Fruit fly (Drosophila melanogaster) whole organism, embryonic: Measurements from ENCODE around the gene cher.

ENCODE experiments used
- Antp ChIP-seq: fragments of 200-800 bp; sonication (Bioruptor generic); optimal IDR thresholded peaks from 3 replicates; lab custom pipeline; 2016; ENCODE audit warnings: missing biosample characterization, missing genetic modification characterization
- Atf-2 ChIP-seq: fragments of 200-800 bp; sonication (Bioruptor generic); optimal IDR thresholded peaks from 2 replicates; lab custom pipeline; 2016; ENCODE audit warnings: missing biosample characterization, missing genetic modification characterization
- Atf3 ChIP-seq: fragments of 200-800 bp; sonication (Bioruptor generic); optimal IDR thresholded peaks from 3 replicates; lab custom pipeline; 2016; ENCODE audit warnings: missing biosample characterization, missing genetic modification characterization
- Bteb2 ChIP-seq: fragments of 200-800 bp; sonication (Bioruptor generic); optimal IDR thresholded peaks from 2 replicates; lab custom pipeline; 2016; ENCODE audit warnings: missing biosample characterization, missing genetic modification characterization
- CG11085 ChIP-seq: fragments of 200-800 bp; sonication (Bioruptor generic); IDR thresholded peaks from 2 replicates; pipeline ENCODE4 v1.3.6; 2022; ENCODE audit warnings: missing biosample characterization, missing genetic modification characterization
- CG12236 ChIP-seq: fragments of 200-800 bp; sonication (Bioruptor generic); optimal IDR thresholded peaks from 2 replicates; lab custom pipeline; 2016; ENCODE audit warnings: missing biosample characterization, missing genetic modification characterization
- CG14050 ChIP-seq: fragments of 200-800 bp; sonication (Bioruptor generic); IDR thresholded peaks from 3 replicates; pipeline ENCODE4 v1.3.6; 2022; ENCODE audit warnings: missing biosample characterization, missing genetic modification characterization
- CG17186 ChIP-seq: fragments of 200-800 bp; sonication (Bioruptor generic); optimal IDR thresholded peaks from 3 replicates; lab custom pipeline; 2017; ENCODE audit warnings: missing biosample characterization, missing genetic modification reagents, missing genetic modification characterization
- CG17829 ChIP-seq: fragments of 200-800 bp; optimal IDR thresholded peaks from 2 replicates; lab custom pipeline; 2019; ENCODE audit warnings: missing biosample characterization, mild to moderate bottlenecking, missing genetic modification characterization, moderate library complexity
- CG1792 ChIP-seq: fragments of 200-800 bp; sonication (Bioruptor generic); optimal IDR thresholded peaks from 2 replicates; lab custom pipeline; 2016; ENCODE audit warnings: missing biosample characterization, missing genetic modification characterization
- CG18619 ChIP-seq: fragments of 200-800 bp; sonication (Bioruptor generic); optimal IDR thresholded peaks from 3 replicates; lab custom pipeline; 2017; ENCODE audit warnings: missing biosample characterization, mild to moderate bottlenecking, missing genetic modification characterization
- CG2202 ChIP-seq: fragments of 200-800 bp; sonication (Bioruptor generic); optimal IDR thresholded peaks from 2 replicates; lab custom pipeline; 2018; ENCODE audit warnings: missing biosample characterization, mild to moderate bottlenecking, missing genetic modification characterization
- CG31365 ChIP-seq: fragments of 200-800 bp; sonication (Bioruptor generic); optimal IDR thresholded peaks from 2 replicates; lab custom pipeline; 2018; ENCODE audit warnings: missing biosample characterization, mild to moderate bottlenecking, missing genetic modification characterization
- CG32767 ChIP-seq: fragments of 200-800 bp; sonication (Bioruptor generic); IDR thresholded peaks from 2 replicates; pipeline ENCODE4 v1.3.6; 2022; ENCODE audit warnings: missing biosample characterization, missing genetic modification characterization
- CG7271 ChIP-seq: fragments of 200-800 bp; sonication (Bioruptor generic); optimal IDR thresholded peaks from 2 replicates; lab custom pipeline; 2018; ENCODE audit warnings: missing biosample characterization, mild to moderate bottlenecking, missing genetic modification characterization, moderate library complexity
- CG7357 ChIP-seq: fragments of 200-800 bp; sonication (Bioruptor generic); IDR thresholded peaks from 3 replicates; pipeline ENCODE4 v1.3.6; 2022; ENCODE audit warnings: missing biosample characterization, missing genetic modification characterization
- CG7963 ChIP-seq: fragments of 200-800 bp; sonication (Bioruptor generic); IDR thresholded peaks from 3 replicates; pipeline ENCODE4 v1.3.6; 2022; ENCODE audit warnings: missing biosample characterization, missing genetic modification characterization; ENCODE audit not compliant: partially characterized antibody
- Chrac-16 ChIP-seq: fragments of 200-800 bp; sonication (Bioruptor generic); optimal IDR thresholded peaks from 3 replicates; lab custom pipeline; 2016; ENCODE audit warnings: missing biosample characterization, missing genetic modification characterization
- Ets97D ChIP-seq: fragments of 200-800 bp; sonication (Bioruptor generic); optimal IDR thresholded peaks from 3 replicates; lab custom pipeline; 2016; ENCODE audit warnings: missing biosample characterization, missing genetic modification characterization
- HHEX ChIP-seq: fragments of 200-800 bp; sonication (Bioruptor generic); optimal IDR thresholded peaks from 3 replicates; lab custom pipeline; 2017; ENCODE audit warnings: missing biosample characterization, mild to moderate bottlenecking, missing genetic modification characterization, missing genetic modification reagents
- HLH54F ChIP-seq: fragments of 200-800 bp; sonication (Bioruptor generic); optimal IDR thresholded peaks from 3 replicates; lab custom pipeline; 2016; ENCODE audit warnings: missing biosample characterization, missing genetic modification characterization
- HmgZ ChIP-seq: fragments of 200-800 bp; sonication (Bioruptor generic); optimal IDR thresholded peaks from 2 replicates; lab custom pipeline; 2018; ENCODE audit warnings: missing biosample characterization, mild to moderate bottlenecking, missing genetic modification characterization
- Hmr ChIP-seq: fragments of 200-800 bp; sonication (Bioruptor generic); optimal IDR thresholded peaks from 3 replicates; lab custom pipeline; 2017; ENCODE audit warnings: mild to moderate bottlenecking, missing biosample characterization, missing genetic modification reagents, missing genetic modification characterization
- Mad ChIP-seq: fragments of 200-800 bp; sonication (Bioruptor generic); optimal IDR thresholded peaks from 2 replicates; lab custom pipeline; 2016; ENCODE audit warnings: missing biosample characterization, missing genetic modification characterization
- Med ChIP-seq: fragments of 200-800 bp; sonication (Bioruptor generic); peaks from one replicate; lab custom pipeline; 2016; ENCODE audit warnings: missing biosample characterization, missing genetic modification characterization, mild to moderate bottlenecking, inconsistent platforms, moderate library complexity
- Oli ChIP-seq: fragments of 200-800 bp; sonication (Bioruptor generic); optimal IDR thresholded peaks from 2 replicates; lab custom pipeline; 2018; ENCODE audit warnings: missing biosample characterization, mild to moderate bottlenecking, missing genetic modification characterization, moderate library complexity
- PHDP ChIP-seq: fragments of 200-800 bp; sonication (Bioruptor generic); optimal IDR thresholded peaks from 3 replicates; lab custom pipeline; 2018; ENCODE audit warnings: missing biosample characterization, mild to moderate bottlenecking, missing genetic modification characterization, moderate library complexity
- Pdp1 ChIP-seq, 2 experiments: fragments of 200-800 bp; sonication (Bioruptor generic); optimal IDR thresholded peaks; 3 replicates each; lab custom pipeline; 2016; ENCODE audit warnings: missing biosample characterization in 2 of 2, missing genetic modification characterization in 2 of 2, mild to moderate bottlenecking in 1 of 2, moderate library complexity in 1 of 2
- Ravus ChIP-seq: fragments of 200-800 bp; sonication (Bioruptor generic); IDR thresholded peaks from 2 replicates; pipeline ENCODE4 v1.3.6; 2022; ENCODE audit warnings: missing biosample characterization, missing genetic modification characterization
- Scr ChIP-seq: fragments of 200-800 bp; sonication (Bioruptor generic); IDR thresholded peaks from 2 replicates; pipeline ENCODE4 v1.3.6; 2022; ENCODE audit warnings: missing biosample characterization, missing genetic modification characterization; ENCODE audit not compliant: partially characterized antibody
- Six4 ChIP-seq: fragments of 200-800 bp; sonication (Bioruptor generic); optimal IDR thresholded peaks from 2 replicates; lab custom pipeline; 2016; ENCODE audit warnings: missing biosample characterization, missing genetic modification characterization
- Ssrp ChIP-seq: fragments of 200-800 bp; sonication (Bioruptor generic); optimal IDR thresholded peaks from 2 replicates; lab custom pipeline; 2018; ENCODE audit warnings: missing biosample characterization, mild to moderate bottlenecking, missing genetic modification characterization, moderate library complexity
- abd-A ChIP-seq: fragments of 200-800 bp; sonication (Bioruptor generic); optimal IDR thresholded peaks from 3 replicates; lab custom pipeline; 2019; ENCODE audit warnings: missing biosample characterization, mild to moderate bottlenecking, missing genetic modification characterization, moderate library complexity
- cad ChIP-seq: fragments of >200 bp; optimal IDR thresholded peaks from 2 replicates; lab custom pipeline; 2017; ENCODE audit warnings: missing biosample characterization, missing genetic modification characterization
- chif ChIP-seq, 2 experiments: fragments of 200-800 bp; sonication (Bioruptor generic); optimal IDR thresholded peaks; 3 replicates each; lab custom pipeline; 2016; ENCODE audit warnings: missing biosample characterization in 2 of 2, missing genetic modification characterization in 2 of 2
- crc ChIP-seq: fragments of 200-800 bp; sonication (Bioruptor generic); optimal IDR thresholded peaks from 2 replicates; lab custom pipeline; 2016; ENCODE audit warnings: missing biosample characterization, missing genetic modification characterization
- dm ChIP-seq: fragments of 200-800 bp; sonication (Bioruptor generic); optimal IDR thresholded peaks from 3 replicates; lab custom pipeline; 2016; ENCODE audit warnings: missing biosample characterization, missing genetic modification characterization
- ind ChIP-seq: fragments of 200-800 bp; sonication (Bioruptor generic); optimal IDR thresholded peaks from 3 replicates; lab custom pipeline; 2016; ENCODE audit warnings: missing biosample characterization, missing genetic modification characterization
- jumu ChIP-seq: fragments of 200-800 bp; sonication (Bioruptor generic); optimal IDR thresholded peaks from 3 replicates; lab custom pipeline; 2016; ENCODE audit warnings: missing biosample characterization, missing genetic modification characterization
- kah ChIP-seq: fragments of 200-800 bp; sonication (Bioruptor generic); optimal IDR thresholded peaks from 2 replicates; lab custom pipeline; 2018; ENCODE audit warnings: missing biosample characterization, mild to moderate bottlenecking, missing genetic modification characterization
- lab ChIP-seq: fragments of 200-800 bp; sonication (Bioruptor generic); optimal IDR thresholded peaks from 3 replicates; lab custom pipeline; 2017; ENCODE audit warnings: missing biosample characterization, missing genetic modification characterization, mild to moderate bottlenecking, moderate library complexity, missing genetic modification reagents
- nom ChIP-seq: fragments of 200-800 bp; sonication (Bioruptor generic); optimal IDR thresholded peaks from 2 replicates; lab custom pipeline; 2017; ENCODE audit warnings: missing biosample characterization, missing genetic modification characterization, mild to moderate bottlenecking, moderate library complexity, missing genetic modification reagents
- pfk ChIP-seq: fragments of 200-800 bp; sonication (Bioruptor generic); optimal IDR thresholded peaks from 2 replicates; lab custom pipeline; 2018; ENCODE audit warnings: missing biosample characterization, mild to moderate bottlenecking, missing genetic modification characterization, moderate library complexity
- pros ChIP-seq: fragments of 200-800 bp; sonication (Bioruptor generic); optimal IDR thresholded peaks from 3 replicates; lab custom pipeline; 2019; ENCODE audit warnings: missing biosample characterization, mild to moderate bottlenecking, missing genetic modification characterization, moderate library complexity
- ro ChIP-seq: fragments of 200-800 bp; sonication (Bioruptor generic); IDR thresholded peaks from 2 replicates; pipeline ENCODE4 v1.3.6; 2022; ENCODE audit warnings: missing biosample characterization, missing genetic modification characterization
- seq ChIP-seq: fragments of 200-800 bp; sonication (Bioruptor generic); IDR thresholded peaks from 2 replicates; pipeline ENCODE4 v1.3.6; 2022; ENCODE audit warnings: missing biosample characterization, missing genetic modification characterization
- slou ChIP-seq: fragments of 200-800 bp; sonication (Bioruptor generic); optimal IDR thresholded peaks from 3 replicates; lab custom pipeline; 2016; ENCODE audit warnings: missing biosample characterization, missing genetic modification characterization
- sna ChIP-seq: fragments of 200-800 bp; sonication (Bioruptor generic); IDR thresholded peaks from 2 replicates; pipeline ENCODE4 v1.3.6; 2022; ENCODE audit warnings: missing biosample characterization, missing genetic modification characterization; ENCODE audit not compliant: partially characterized antibody
- ttk ChIP-seq: fragments of 200-800 bp; sonication (Bioruptor generic); IDR thresholded peaks from 2 replicates; pipeline ENCODE4 v2.1.2; 2022; ENCODE audit warnings: missing biosample characterization, missing genetic modification characterization
- vnd ChIP-seq: fragments of 200-800 bp; sonication (Bioruptor generic); IDR thresholded peaks from 3 replicates; pipeline ENCODE4 v1.3.6; 2022; ENCODE audit warnings: missing biosample characterization, missing genetic modification characterization; ENCODE audit not compliant: partially characterized antibody
- wdn ChIP-seq: fragments of 200-800 bp; sonication (Bioruptor generic); IDR thresholded peaks from 2 replicates; pipeline ENCODE4 v1.3.6; 2022; ENCODE audit warnings: missing biosample characterization, missing genetic modification characterization
- yki ChIP-seq: fragments of >200 bp; optimal IDR thresholded peaks from 3 replicates; lab custom pipeline; 2018

cher gene

dm6 chr3R:17060244-17060664 is 64.9 kb downstream of the cher start (continued):
- TF ChIP-seq Ssrp (tag; lab: Kevin White, UChicago) (peak; percentile 66), vnd (no peak), HmgZ (tag; lab: Kevin White, UChicago) (no peak), crc (GFP tag; lab: Kevin White, UChicago) (no peak), Antp (GFP tag; lab: Kevin White, UChicago) (peak; percentile 26), cad (no peak), yki (lab: Kevin White, UChicago) (no peak), CG17829 (tag; lab: Kevin White, UChicago) (peak; percentile 52), PHDP (tag; lab: Kevin White, UChicago) (peak; percentile 43), Scr (GFP tag; lab: Robert Waterston, UW) (no peak), ttk (GFP tag; lab: Robert Waterston, UW) (no peak), ind (peak; percentile 48), CG7357 (GFP tag; lab: Robert Waterston, UW) (no peak), ro (no peak), Med (GFP tag; lab: Kevin White, UChicago) (peak; percentile 61), Bteb2 (peak; percentile 27), nom (GFP tag; lab: Kevin White, UChicago) (no peak), Chrac-16 (GFP tag; lab: Kevin White, UChicago) (peak; percentile 14), seq (no peak; the same call in none of the 2 replicates), CG11085 (GFP tag; lab: Robert Waterston, UW) (no peak), Ravus (GFP tag; lab: Robert Waterston, UW) (no peak), CG12236 (peak; percentile 32), slou (no peak), Atf-2 (GFP tag; lab: Kevin White, UChicago) (no peak), Mad (GFP tag; lab: Kevin White, UChicago) (no peak), CG32767 (peak; percentile 18; the same call in 1 of the 2 replicates), CG31365 (tag; lab: Kevin White, UChicago) (no peak), CG14050 (GFP tag; lab: Robert Waterston, UW) (no peak), Atf3 (GFP tag; lab: Kevin White, UChicago) (no peak), Ets97D (GFP tag; lab: Kevin White, UChicago) (no peak), CG18619 (GFP tag; lab: Kevin White, UChicago) (peak; percentile 27), Hmr (peak; percentile 51), lab (GFP tag; lab: Kevin White, UChicago) (peak; percentile 35), CG7963 (GFP tag; lab: Robert Waterston, UW) (no peak), dm (no peak), CG2202 (tag; lab: Kevin White, UChicago) (no peak), Six4 (peak; percentile 47), sna (no peak), jumu (GFP tag; lab: Kevin White, UChicago) (peak; percentile 17), kah (no peak), wdn (no peak), pros (GFP tag; lab: Kevin White, UChicago) (no peak), HLH54F (GFP tag; lab: Kevin White, UChicago) (peak; percentile 31), CG1792 (no peak), HHEX (GFP tag; lab: Kevin White, UChicago) (peak; percentile 8), CG7271 (tag; lab: Kevin White, UChicago) (no peak), Oli (tag; lab: Kevin White, UChicago) (peak; percentile 71), abd-A (no peak), Pdp1 (GFP tag; optimal IDR thresholded peaks at IDR 0.05; lab: Kevin White, UChicago) (peak; percentile 7 to 9), chif (GFP tag; optimal IDR thresholded peaks at IDR 0.05; lab: Kevin White, UChicago) (peak in 1 of 2 experiments; percentile 3), pfk (no peak), CG17186 (GFP tag; lab: Kevin White, UChicago) (no peak)
